Worm (Caenorhabditis elegans): ENCODE data around the gene otpl-5.
"Not testable (repeated sequence)": the region's sequence is repeated elsewhere in the genome, so short reads cannot be mapped to it uniquely, and the experiment has no call there.

- TF ChIP-seq elt-3 (tag; optimal IDR thresholded peaks at IDR 0.05); lsy-2 (tag; optimal IDR thresholded peaks at IDR 0.05); nhr-237 (tag; optimal IDR thresholded peaks at IDR 0.05); hlh-4 (tag; optimal IDR thresholded peaks at IDR 0.05); unc-30 (tag; optimal IDR thresholded peaks at IDR 0.05); ama-1 (optimal IDR thresholded peaks at IDR 0.05); skn-1 (tag; optimal IDR thresholded peaks at IDR 0.05); snpc-4 (tag; optimal IDR thresholded peaks at IDR 0.05); alr-1 (tag; optimal IDR thresholded peaks at IDR 0.05; ENCODE audit: borderline replicate concordance); unc-62 (GFP tag; optimal IDR thresholded peaks at IDR 0.05); lin-35 (GFP tag; optimal IDR thresholded peaks at IDR 0.05); fos-1 (tag; optimal IDR thresholded peaks at IDR 0.05): not testable (repeated sequence)
- TF ChIP-seq rnt-1 (tag; optimal IDR thresholded peaks at IDR 0.05) (peak; percentile 23), efl-3 (GFP tag; optimal IDR thresholded peaks at IDR 0.05) (peak; percentile 17)
These were observed 5.4 kb downstream of the otpl-5 start, which contains the start of the genes his-6 and his-5 for ce11 chrV:8534534-8535283.
